Worm (Caenorhabditis elegans) whole organism, L3 larva: ENCODE measurements around the gene C14A6.8.

Experiments
- R02D3.7 ChIP-seq: fragments of 150-350 bp; optimal IDR thresholded peaks from 2 replicates; lab custom pipeline; 2014; ENCODE audit warnings: missing biosample characterization, missing genetic modification characterization
- ceh-16 ChIP-seq: sonication (generic microtip); optimal IDR thresholded peaks from 2 replicates; lab custom pipeline; 2017; ENCODE audit warnings: missing biosample characterization, missing genetic modification characterization
- ceh-28 ChIP-seq: fragments of 150-350 bp; optimal IDR thresholded peaks from 2 replicates; lab custom pipeline; 2014; ENCODE audit warnings: missing biosample characterization, missing genetic modification reagents, missing genetic modification characterization
- ceh-82 ChIP-seq: fragments of 150-350 bp; optimal IDR thresholded peaks from 2 replicates; lab custom pipeline; 2014; ENCODE audit warnings: missing biosample characterization, missing genetic modification characterization
- daf-12 ChIP-seq: fragments of 150-350 bp; optimal IDR thresholded peaks from 2 replicates; lab custom pipeline; 2014; ENCODE audit warnings: missing biosample characterization, missing genetic modification reagents, missing genetic modification characterization
- fkh-10 ChIP-seq: sonication (generic microtip); optimal IDR thresholded peaks from 2 replicates; lab custom pipeline; 2017; ENCODE audit warnings: missing biosample characterization, missing genetic modification reagents, missing genetic modification characterization
- lsy-12 ChIP-seq: sonication (generic microtip); optimal IDR thresholded peaks from 2 replicates; lab custom pipeline; 2016; ENCODE audit warnings: mild to moderate bottlenecking, missing genetic modification characterization, missing compliant biosample characterization
- nhr-237 ChIP-seq: fragments of 150-350 bp; optimal IDR thresholded peaks from 2 replicates; lab custom pipeline; 2014; ENCODE audit warnings: missing biosample characterization, missing genetic modification characterization
- pqm-1 ChIP-seq: fragments of 150-350 bp; optimal IDR thresholded peaks from 2 replicates; lab custom pipeline; 2017; ENCODE audit warnings: missing biosample characterization, missing genetic modification characterization, inconsistent platforms
- unc-62 ChIP-seq: fragments of 150-350 bp; sonication (generic microtip); optimal IDR thresholded peaks from 4 replicates; lab custom pipeline; 2014; ENCODE audit warnings: missing biosample characterization, missing genetic modification reagents, missing genetic modification characterization
- ztf-11 ChIP-seq: fragments of 150-350 bp; optimal IDR thresholded peaks from 2 replicates; lab custom pipeline; 2014; ENCODE audit warnings: missing biosample characterization, missing genetic modification characterization

DNA sequence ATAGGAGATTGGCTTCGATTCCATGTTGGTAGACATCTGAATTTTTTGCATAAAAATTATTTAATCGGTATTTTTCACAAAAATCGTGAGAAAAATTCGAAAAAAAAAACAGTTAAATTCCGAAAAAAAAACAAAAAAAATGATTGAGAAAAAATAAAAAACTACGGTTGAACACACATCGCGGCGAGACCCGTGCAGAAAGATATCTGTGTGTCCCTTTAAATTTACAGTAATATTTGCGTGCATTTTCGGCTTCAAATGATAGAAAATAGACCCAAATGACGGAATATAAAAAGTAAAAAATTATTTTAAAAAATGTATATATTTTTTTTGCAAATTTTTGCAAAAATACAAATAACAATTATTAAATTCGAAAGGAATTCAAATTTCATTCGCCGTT lies 33.8 kb downstream of the C14A6.8 start:
- TF ChIP-seq pqm-1 (no peak), unc-62 (GFP tag; lab: Kevin White, UChicago) (no peak), ztf-11 (tag; lab: Kevin White, UChicago) (no peak), fkh-10 (GFP tag; lab: Kevin White, UChicago) (no peak), ceh-16 (no peak), daf-12 (tag; lab: Kevin White, UChicago) (no peak), lsy-12 (tag; lab: Kevin White, UChicago) (no peak), R02D3.7 (tag; lab: Kevin White, UChicago) (no peak), nhr-237 (tag; lab: Kevin White, UChicago) (no peak), ceh-28 (no peak), ceh-82 (tag; lab: Kevin White, UChicago) (no peak)
